Fruit fly (Drosophila melanogaster): ENCODE measurements around the gene CG14695.

- no peak for TF ChIP-seq OdsH (GFP tag; optimal IDR thresholded peaks at IDR 0.05)
- TF ChIP-seq CG11294 (GFP tag; IDR thresholded peaks at IDR 0.05): no peak
- no peak for TF ChIP-seq fkh (GFP tag; optimal IDR thresholded peaks at IDR 0.05)
- TF ChIP-seq CG34406 (GFP tag; optimal IDR thresholded peaks at IDR 0.05): no peak
- no peak for TF ChIP-seq Gug (GFP tag; IDR thresholded peaks at IDR 0.05)
- no peak for TF ChIP-seq Eip93F (GFP tag; optimal IDR thresholded peaks at IDR 0.05)
- TF ChIP-seq pdm3 (GFP tag; optimal IDR thresholded peaks at IDR 0.05): no peak
- TF ChIP-seq Lpt (GFP tag; optimal IDR thresholded peaks at IDR 0.05): no peak
- no peak for TF ChIP-seq CG9139 (GFP tag; optimal IDR thresholded peaks at IDR 0.05)
These were observed 36.7 kb downstream of the CG14695 start for dm6 chr3R:10842422-10842821.
